Fruit fly (Drosophila melanogaster): ENCODE data around the gene CG14696.
A peak's percentile ranks its signal among the peaks of the same experiment; 100 is the strongest.

Gene CG14696

DNA sequence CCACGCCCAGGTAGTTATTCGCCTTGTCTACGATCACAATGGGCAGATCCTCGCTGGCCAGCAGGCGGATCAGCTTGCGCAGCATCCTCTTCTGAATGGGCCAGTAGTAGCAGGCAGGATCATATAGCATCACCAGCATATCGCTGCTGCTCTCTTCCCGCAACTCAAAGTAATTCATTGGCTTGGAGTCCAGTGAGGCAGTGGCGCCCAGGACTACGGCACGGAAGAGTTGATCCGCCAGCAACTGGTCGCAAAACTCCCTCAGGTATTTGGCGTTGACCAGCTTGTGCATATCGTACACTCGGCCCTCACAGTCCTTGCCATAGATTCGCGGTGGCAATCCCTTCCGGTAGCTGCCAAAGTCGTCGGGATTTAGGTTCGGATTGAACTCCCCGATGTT is 6.2 kb downstream of the CG14696 start:
- TF ChIP-seq CG34367 (tag; optimal IDR thresholded peaks at IDR 0.05): no peak
- TF ChIP-seq CG4496 (GFP tag; IDR thresholded peaks at IDR 0.05): no peak
- TF ChIP-seq D1 (tag; optimal IDR thresholded peaks at IDR 0.05): no peak
- no peak for TF ChIP-seq Ets98B (GFP tag; IDR thresholded peaks at IDR 0.05)
- no peak for TF ChIP-seq CG32121 (GFP tag; IDR thresholded peaks at IDR 0.05)
- TF ChIP-seq CG15710 (tag; optimal IDR thresholded peaks at IDR 0.05): no peak
- TF ChIP-seq Pif1B (GFP tag; optimal IDR thresholded peaks at IDR 0.05): no peak
- no peak for TF ChIP-seq CG13204 (GFP tag; optimal IDR thresholded peaks at IDR 0.05)
- no peak for TF ChIP-seq CG17806 (tag; optimal IDR thresholded peaks at IDR 0.05)
- no peak for TF ChIP-seq EcR (GFP tag; optimal IDR thresholded peaks at IDR 0.05)
- no peak for TF ChIP-seq CG8301 (tag; optimal IDR thresholded peaks at IDR 0.05)
- TF ChIP-seq CG10348 (GFP tag; IDR thresholded peaks at IDR 0.05): no peak
- TF ChIP-seq Snoo (tag; optimal IDR thresholded peaks at IDR 0.05): no peak

DNA sequence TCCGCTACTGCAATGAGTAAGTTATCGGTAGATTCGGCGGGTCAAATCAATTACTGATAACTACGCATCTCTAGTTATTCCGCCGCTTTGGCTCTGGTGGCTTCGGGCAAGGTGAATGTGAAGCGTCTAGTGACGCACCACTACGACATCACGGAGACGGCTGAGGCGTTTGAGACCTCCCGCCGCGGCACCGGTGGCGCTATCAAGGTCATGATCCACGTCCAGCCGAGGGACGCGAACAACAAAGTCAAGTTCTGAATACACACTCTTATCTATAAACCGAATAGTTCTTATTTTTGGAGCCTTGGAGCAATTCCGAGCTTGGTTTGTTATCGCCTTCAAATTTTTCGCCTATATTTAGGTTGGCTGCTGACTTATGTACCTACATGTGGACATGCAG is 7.0 kb downstream of the CG14696 start:
- TF ChIP-seq CG15710 (tag; optimal IDR thresholded peaks at IDR 0.05) (no peak), Pif1B (GFP tag; optimal IDR thresholded peaks at IDR 0.05) (no peak), CG34367 (tag; optimal IDR thresholded peaks at IDR 0.05) (no peak), Ets98B (GFP tag; IDR thresholded peaks at IDR 0.05) (no peak), fd96Ca (GFP tag; IDR thresholded peaks at IDR 0.05) (no peak), rn (GFP tag; IDR thresholded peaks at IDR 0.05) (no peak), CG17806 (tag; optimal IDR thresholded peaks at IDR 0.05) (no peak), CG8301 (tag; optimal IDR thresholded peaks at IDR 0.05) (no peak), CG8159 (tag; optimal IDR thresholded peaks at IDR 0.05) (no peak), CG12605 (GFP tag; IDR thresholded peaks at IDR 0.05) (no peak), gl (tag; optimal IDR thresholded peaks at IDR 0.05) (no peak), CG4496 (GFP tag; IDR thresholded peaks at IDR 0.05) (no peak), CG9948 (tag; optimal IDR thresholded peaks at IDR 0.05) (no peak), EcR (GFP tag; optimal IDR thresholded peaks at IDR 0.05) (no peak), CG10348 (GFP tag; IDR thresholded peaks at IDR 0.05) (no peak), CG14655 (GFP tag; optimal IDR thresholded peaks at IDR 0.05) (no peak), CG32121 (GFP tag; IDR thresholded peaks at IDR 0.05) (no peak), CG13204 (GFP tag; optimal IDR thresholded peaks at IDR 0.05) (no peak)

DNA sequence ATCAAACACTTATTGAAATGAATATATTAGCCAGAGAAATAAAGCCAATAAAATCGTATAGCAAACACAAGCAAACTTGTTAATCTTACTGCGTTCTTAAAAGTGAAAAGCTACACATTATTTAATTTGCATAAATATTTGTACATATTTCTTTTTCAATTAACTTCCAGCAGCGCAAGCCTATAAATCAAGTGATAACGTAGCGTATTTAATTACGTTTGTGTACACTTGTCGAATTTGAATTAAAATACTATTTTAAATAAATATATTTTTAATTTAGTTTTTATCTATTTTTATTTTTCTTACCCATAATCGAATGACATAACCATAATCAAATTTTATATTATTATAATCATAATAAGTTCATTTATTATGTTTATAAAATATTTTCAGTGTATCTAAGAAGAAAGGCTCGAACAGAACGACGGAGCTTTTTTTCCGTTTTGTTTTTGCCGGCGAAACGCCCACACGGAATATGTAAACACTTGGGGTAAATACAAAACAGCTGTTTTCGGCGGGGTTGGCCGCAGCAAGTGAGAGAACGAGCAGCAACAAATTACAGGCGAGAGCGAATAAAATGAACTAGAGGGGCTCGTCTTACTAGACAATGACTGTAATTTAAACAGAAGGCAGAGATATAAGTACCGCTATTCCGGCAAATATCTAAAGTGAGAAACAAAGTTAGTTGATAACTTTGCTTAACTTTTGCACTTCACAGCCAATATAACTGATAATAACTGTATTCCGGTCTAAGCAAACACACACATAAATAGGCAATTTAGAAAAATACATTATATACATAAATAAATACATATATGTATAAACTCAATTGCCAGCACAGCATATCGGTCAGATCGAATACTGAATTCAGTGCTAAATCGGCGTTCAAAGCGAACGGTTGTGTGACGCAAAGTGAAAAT is 9.0 kb downstream of the CG14696 start, which contains the start of gene Sodh2:
TSS of gene Sodh2 (plus strand) at position 870 of the 920 bp plus-strand sequence.
- TF ChIP-seq CG9948 (tag; optimal IDR thresholded peaks at IDR 0.05) (peak; percentile 61), CG14655 (GFP tag; optimal IDR thresholded peaks at IDR 0.05) (peak; percentile 61), CG4496 (GFP tag; IDR thresholded peaks at IDR 0.05) (peak; percentile 88), CG8159 (tag; optimal IDR thresholded peaks at IDR 0.05) (peak; percentile 73), Pif1A (GFP tag; optimal IDR thresholded peaks at IDR 0.05) (peak; percentile 64), CG13204 (GFP tag; optimal IDR thresholded peaks at IDR 0.05) (peak; percentile 13), CG12605 (GFP tag; IDR thresholded peaks at IDR 0.05) (peak; percentile 50), CG34367 (tag; optimal IDR thresholded peaks at IDR 0.05) (no peak), Snoo (tag; optimal IDR thresholded peaks at IDR 0.05) (peak; percentile 64), rn (GFP tag; IDR thresholded peaks at IDR 0.05) (peak; percentile 36; the same call in 1 of the 2 replicates), Ets98B (GFP tag; IDR thresholded peaks at IDR 0.05) (peak; percentile 90), Pif1B (GFP tag; optimal IDR thresholded peaks at IDR 0.05) (peak; percentile 62), CG8301 (tag; optimal IDR thresholded peaks at IDR 0.05) (peak; percentile 33), CG15710 (tag; optimal IDR thresholded peaks at IDR 0.05) (peak; percentile 53), gl (tag; optimal IDR thresholded peaks at IDR 0.05) (peak; percentile 17), CG10348 (GFP tag; IDR thresholded peaks at IDR 0.05) (peak; percentile 71), D1 (tag; optimal IDR thresholded peaks at IDR 0.05) (peak; percentile 82), EcR (GFP tag; optimal IDR thresholded peaks at IDR 0.05) (no peak), CG32121 (GFP tag; IDR thresholded peaks at IDR 0.05) (peak; percentile 82), CG17806 (tag; optimal IDR thresholded peaks at IDR 0.05) (peak; percentile 50), fd96Ca (GFP tag; IDR thresholded peaks at IDR 0.05) (peak; percentile 91)

DNA sequence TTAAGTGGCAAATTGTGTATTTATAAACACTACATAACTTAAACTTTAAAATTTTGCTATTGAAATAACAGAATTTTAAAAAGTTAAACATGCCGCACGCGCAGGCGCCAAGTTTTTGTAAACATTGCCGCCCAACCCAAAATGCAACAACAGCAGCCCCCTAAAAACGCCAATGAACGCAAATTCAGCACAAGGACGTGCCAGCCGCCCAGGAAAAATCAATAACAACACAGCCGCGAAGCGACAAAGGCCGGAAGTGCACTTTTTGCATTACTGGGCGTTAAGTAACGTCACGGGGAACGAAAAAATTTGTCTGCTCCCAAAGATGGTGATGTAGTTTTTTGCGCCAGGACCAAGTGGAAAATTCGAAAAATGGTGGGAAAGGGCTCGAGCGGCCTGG is 12.0 kb downstream of the CG14696 start, which contains the start of gene CG4596:
TSS of gene CG4596 (plus strand) at position 219 of the 400 bp plus-strand sequence.
- TF ChIP-seq D1 (tag; optimal IDR thresholded peaks at IDR 0.05) (no peak), CG12605 (GFP tag; IDR thresholded peaks at IDR 0.05) (no peak), Ets98B (GFP tag; IDR thresholded peaks at IDR 0.05) (no peak), CG8159 (tag; optimal IDR thresholded peaks at IDR 0.05) (no peak), Pif1A (GFP tag; optimal IDR thresholded peaks at IDR 0.05) (no peak), CG9948 (tag; optimal IDR thresholded peaks at IDR 0.05) (no peak), Snoo (tag; optimal IDR thresholded peaks at IDR 0.05) (no peak), gl (tag; optimal IDR thresholded peaks at IDR 0.05) (no peak), CG32121 (GFP tag; IDR thresholded peaks at IDR 0.05) (no peak), Pif1B (GFP tag; optimal IDR thresholded peaks at IDR 0.05) (no peak), CG4496 (GFP tag; IDR thresholded peaks at IDR 0.05) (no peak), rn (GFP tag; IDR thresholded peaks at IDR 0.05) (no peak), CG15710 (tag; optimal IDR thresholded peaks at IDR 0.05) (no peak)

DNA sequence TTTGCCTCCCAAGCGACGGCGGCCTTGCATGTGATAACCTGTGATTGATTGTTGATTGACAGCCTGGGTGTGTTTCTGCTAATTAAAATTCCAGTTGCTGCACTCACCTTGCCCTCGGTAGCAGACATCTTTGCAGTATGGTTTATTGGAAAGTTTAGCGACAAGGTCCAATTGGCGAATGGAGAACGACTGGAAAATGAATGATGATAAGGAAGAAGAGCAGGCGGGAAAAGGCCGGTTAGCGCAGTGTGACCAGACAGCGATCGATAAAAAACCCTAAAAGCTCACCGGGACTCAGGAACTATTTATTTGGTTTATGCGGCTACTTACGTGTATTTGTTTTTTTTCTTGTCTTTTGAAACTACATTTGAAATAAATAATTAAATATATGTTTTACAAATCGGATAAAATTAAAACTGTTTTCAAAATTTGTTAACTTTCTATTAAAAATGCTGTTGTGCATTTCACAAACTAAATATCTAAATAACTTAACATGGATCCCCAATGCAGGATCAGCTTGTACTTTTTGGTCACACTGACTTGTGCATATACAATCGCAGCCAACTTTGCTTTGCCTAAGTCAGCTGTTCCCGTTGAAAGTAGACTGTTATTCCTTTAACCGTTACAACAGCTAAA is 12.5 kb downstream of the CG14696 start, which contains the start of gene Fdh:
TSS of gene Fdh (minus strand) at position 234 of the 636 bp plus-strand sequence.
- TF ChIP-seq CG32121 (GFP tag; IDR thresholded peaks at IDR 0.05) (0 out of 2 replicates have a peak, but pooled peaks have one; percentile 13), CG9948 (tag; optimal IDR thresholded peaks at IDR 0.05) (peak; percentile 31), EcR (GFP tag; optimal IDR thresholded peaks at IDR 0.05) (no peak), CG12605 (GFP tag; IDR thresholded peaks at IDR 0.05) (no peak), CG34367 (tag; optimal IDR thresholded peaks at IDR 0.05) (no peak), CG8159 (tag; optimal IDR thresholded peaks at IDR 0.05) (peak; percentile 64), CG13204 (GFP tag; optimal IDR thresholded peaks at IDR 0.05) (no peak), CG14655 (GFP tag; optimal IDR thresholded peaks at IDR 0.05) (no peak), Ets98B (GFP tag; IDR thresholded peaks at IDR 0.05) (peak; percentile 31; the same call in 1 of the 2 replicates), CG15710 (tag; optimal IDR thresholded peaks at IDR 0.05) (peak; percentile 64), fd96Ca (GFP tag; IDR thresholded peaks at IDR 0.05) (no peak), CG4496 (GFP tag; IDR thresholded peaks at IDR 0.05) (peak; percentile 55; the same call in 2 of the 3 replicates), CG17806 (tag; optimal IDR thresholded peaks at IDR 0.05) (peak; percentile 40), Pif1A (GFP tag; optimal IDR thresholded peaks at IDR 0.05) (no peak), gl (tag; optimal IDR thresholded peaks at IDR 0.05) (no peak), Pif1B (GFP tag; optimal IDR thresholded peaks at IDR 0.05) (peak; percentile 38), CG10348 (GFP tag; IDR thresholded peaks at IDR 0.05) (no peak), Snoo (tag; optimal IDR thresholded peaks at IDR 0.05) (peak; percentile 46), rn (GFP tag; IDR thresholded peaks at IDR 0.05) (no peak), CG8301 (tag; optimal IDR thresholded peaks at IDR 0.05) (peak; percentile 46)
